Worm (Caenorhabditis elegans): ENCODE results near the gene srd-5.

Gene srd-5

ce11 chrIV:5659461-5659860 lies 14.9 kb downstream of the srd-5 start:
- no peak for TF ChIP-seq ets-7 (tag; optimal IDR thresholded peaks at IDR 0.05)
- TF ChIP-seq scrt-1 (GFP tag; IDR thresholded peaks at IDR 0.05) = no peak
- no peak for TF ChIP-seq hmbx-1 (tag; optimal IDR thresholded peaks at IDR 0.05)
- no peak for TF ChIP-seq flt-1 (GFP tag; IDR thresholded peaks at IDR 0.05)
- TF ChIP-seq pes-1 (GFP tag; IDR thresholded peaks at IDR 0.05) = no peak
- no peak for TF ChIP-seq ceh-36 (tag; optimal IDR thresholded peaks at IDR 0.05)
- TF ChIP-seq F13C5.2 (tag; optimal IDR thresholded peaks at IDR 0.05) = no peak
- TF ChIP-seq tbx-11 (GFP tag; IDR thresholded peaks at IDR 0.05) = no peak
- no peak for TF ChIP-seq ama-1 (optimal IDR thresholded peaks at IDR 0.05)
- TF ChIP-seq tra-4 (tag; optimal IDR thresholded peaks at IDR 0.05) = no peak
- TF ChIP-seq hmg-4 (GFP tag; optimal IDR thresholded peaks at IDR 0.05) = no peak
- TF ChIP-seq hnd-1 (tag; optimal IDR thresholded peaks at IDR 0.05) = no peak
- no peak for TF ChIP-seq aly-1 (tag; optimal IDR thresholded peaks at IDR 0.05)

DNA sequence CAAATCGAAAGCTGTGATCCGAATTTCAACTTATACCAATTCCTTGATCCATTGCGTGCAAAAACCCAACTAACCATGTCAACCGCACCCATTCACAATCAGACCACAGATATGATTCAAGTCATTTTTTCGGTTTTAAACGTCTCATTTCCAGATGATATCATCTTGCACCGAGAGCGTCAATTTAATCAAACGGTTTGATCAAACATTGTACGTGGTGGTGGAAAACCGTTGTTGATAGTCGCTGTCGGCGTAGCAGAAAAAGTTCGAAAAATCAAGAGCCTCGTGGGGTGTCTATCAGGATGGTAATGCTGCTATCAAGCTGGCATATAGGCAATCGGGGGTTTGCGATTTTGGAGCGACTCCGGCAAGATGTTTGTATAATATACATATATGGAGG lies 15.4 kb downstream of the srd-5 start:
- no peak for TF ChIP-seq pes-1 (GFP tag; IDR thresholded peaks at IDR 0.05)
- TF ChIP-seq B0310.2 (tag; optimal IDR thresholded peaks at IDR 0.05) = no peak
- no peak for TF ChIP-seq tbx-37 (GFP tag; conservative IDR thresholded peaks at IDR 0.05)
- TF ChIP-seq ets-7 (tag; optimal IDR thresholded peaks at IDR 0.05) = no peak
- TF ChIP-seq hmbx-1 (tag; optimal IDR thresholded peaks at IDR 0.05) = no peak
- no peak for TF ChIP-seq ceh-13 (GFP tag; optimal IDR thresholded peaks at IDR 0.05)
- TF ChIP-seq ceh-36 (tag; optimal IDR thresholded peaks at IDR 0.05) = no peak
- no peak for TF ChIP-seq hnd-1 (tag; optimal IDR thresholded peaks at IDR 0.05)
- no peak for TF ChIP-seq tra-4 (tag; optimal IDR thresholded peaks at IDR 0.05)
- TF ChIP-seq scrt-1 (GFP tag; IDR thresholded peaks at IDR 0.05) = no peak
- no peak for TF ChIP-seq ama-1 (optimal IDR thresholded peaks at IDR 0.05)
- TF ChIP-seq F13C5.2 (tag; optimal IDR thresholded peaks at IDR 0.05) = no peak

ce11 chrIV:5658225-5658624 lies 16.1 kb downstream of the srd-5 start:
- TF ChIP-seq hmbx-1 (tag; optimal IDR thresholded peaks at IDR 0.05) (no peak), hnd-1 (tag; optimal IDR thresholded peaks at IDR 0.05) (no peak), ets-7 (tag; optimal IDR thresholded peaks at IDR 0.05) (no peak), tbx-11 (GFP tag; IDR thresholded peaks at IDR 0.05) (no peak), tra-4 (tag; optimal IDR thresholded peaks at IDR 0.05) (no peak), sea-1 (GFP tag; conservative IDR thresholded peaks at IDR 0.05) (no peak), aly-1 (tag; optimal IDR thresholded peaks at IDR 0.05) (no peak)

DNA sequence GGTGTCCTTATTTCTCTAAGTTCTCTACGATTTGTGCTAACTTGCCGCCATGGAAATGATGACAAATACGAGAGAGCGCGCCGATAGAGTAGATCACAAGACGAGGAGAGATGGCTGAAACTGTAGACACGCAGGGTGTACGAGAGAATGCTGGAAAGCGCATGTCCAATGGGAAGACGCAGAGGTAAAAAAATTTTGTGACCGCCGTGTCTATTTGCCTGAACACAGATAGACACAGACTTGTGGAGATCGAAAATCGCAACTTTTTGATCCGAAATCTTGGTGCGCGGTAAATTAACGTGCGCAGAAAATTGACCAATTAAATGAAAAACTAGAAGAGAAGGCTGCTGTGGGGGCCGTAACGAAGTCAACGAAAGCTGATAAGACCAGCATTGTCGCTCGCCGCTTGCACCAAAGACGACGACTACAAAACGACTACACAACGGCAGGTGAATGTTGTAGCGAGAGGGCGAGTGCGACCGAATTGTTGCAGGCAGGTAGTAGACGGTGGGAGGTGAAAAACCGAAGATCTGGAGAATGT lies 17.1 kb downstream of the srd-5 start:
- TF ChIP-seq hnd-1 (tag; optimal IDR thresholded peaks at IDR 0.05) = no peak
- TF ChIP-seq F13C5.2 (tag; optimal IDR thresholded peaks at IDR 0.05) = no peak
- no peak for TF ChIP-seq tbx-11 (GFP tag; IDR thresholded peaks at IDR 0.05)
- no peak for TF ChIP-seq B0310.2 (tag; optimal IDR thresholded peaks at IDR 0.05)
- no peak for TF ChIP-seq hmg-4 (GFP tag; optimal IDR thresholded peaks at IDR 0.05)
- TF ChIP-seq hmbx-1 (tag; optimal IDR thresholded peaks at IDR 0.05) = no peak
- TF ChIP-seq tra-4 (tag; optimal IDR thresholded peaks at IDR 0.05) = no peak
- TF ChIP-seq ceh-13 (GFP tag; optimal IDR thresholded peaks at IDR 0.05) = no peak
- TF ChIP-seq ama-1 (optimal IDR thresholded peaks at IDR 0.05) = no peak
- no peak for TF ChIP-seq tbx-37 (GFP tag; conservative IDR thresholded peaks at IDR 0.05)
- TF ChIP-seq aly-1 (tag; optimal IDR thresholded peaks at IDR 0.05) = no peak
- TF ChIP-seq ets-7 (tag; optimal IDR thresholded peaks at IDR 0.05) = no peak
- TF ChIP-seq ceh-36 (tag; optimal IDR thresholded peaks at IDR 0.05) = no peak
- no peak for TF ChIP-seq sea-1 (GFP tag; conservative IDR thresholded peaks at IDR 0.05)
- no peak for TF ChIP-seq scrt-1 (GFP tag; IDR thresholded peaks at IDR 0.05)
- TF ChIP-seq pes-1 (GFP tag; IDR thresholded peaks at IDR 0.05) = no peak
- TF ChIP-seq flt-1 (GFP tag; IDR thresholded peaks at IDR 0.05) = no peak

- TF ChIP-seq tbx-11 (GFP tag; IDR thresholded peaks at IDR 0.05) (no peak), ets-7 (tag; optimal IDR thresholded peaks at IDR 0.05) (no peak)
These were observed 18.4 kb downstream of the srd-5 start for ce11 chrIV:5655966-5656389.

ce11 chrIV:5654693-5655092 lies 19.6 kb downstream of the srd-5 start:
- TF ChIP-seq flt-1 (GFP tag; IDR thresholded peaks at IDR 0.05) (no peak), aly-1 (tag; optimal IDR thresholded peaks at IDR 0.05) (no peak), tbx-37 (GFP tag; conservative IDR thresholded peaks at IDR 0.05) (no peak), pes-1 (GFP tag; IDR thresholded peaks at IDR 0.05) (no peak), hmbx-1 (tag; optimal IDR thresholded peaks at IDR 0.05) (no peak), tbx-11 (GFP tag; IDR thresholded peaks at IDR 0.05) (no peak)

DNA sequence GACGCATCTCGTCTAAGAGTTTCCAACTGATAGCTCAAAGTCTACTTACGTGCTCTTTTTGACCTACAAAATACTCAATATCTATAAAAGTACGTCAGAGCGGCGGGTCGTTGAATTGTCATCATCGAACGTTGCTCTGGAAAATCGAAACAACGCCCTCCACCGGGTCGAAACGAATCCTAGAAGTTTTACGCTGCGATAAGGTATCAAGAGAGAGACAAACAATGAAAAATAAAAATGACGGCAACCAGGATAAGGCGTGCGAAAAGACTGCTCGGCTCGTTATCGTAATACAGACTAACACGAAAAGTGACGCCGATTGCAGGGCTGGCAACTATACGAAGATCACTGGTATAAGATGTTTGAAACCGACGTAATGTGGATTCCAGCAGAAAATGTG lies 20.1 kb downstream of the srd-5 start:
- no peak for TF ChIP-seq ceh-36 (tag; optimal IDR thresholded peaks at IDR 0.05)
- TF ChIP-seq ceh-13 (GFP tag; optimal IDR thresholded peaks at IDR 0.05) = no peak
- no peak for TF ChIP-seq sea-1 (GFP tag; conservative IDR thresholded peaks at IDR 0.05)
- TF ChIP-seq tbx-37 (GFP tag; conservative IDR thresholded peaks at IDR 0.05) = no peak

DNA sequence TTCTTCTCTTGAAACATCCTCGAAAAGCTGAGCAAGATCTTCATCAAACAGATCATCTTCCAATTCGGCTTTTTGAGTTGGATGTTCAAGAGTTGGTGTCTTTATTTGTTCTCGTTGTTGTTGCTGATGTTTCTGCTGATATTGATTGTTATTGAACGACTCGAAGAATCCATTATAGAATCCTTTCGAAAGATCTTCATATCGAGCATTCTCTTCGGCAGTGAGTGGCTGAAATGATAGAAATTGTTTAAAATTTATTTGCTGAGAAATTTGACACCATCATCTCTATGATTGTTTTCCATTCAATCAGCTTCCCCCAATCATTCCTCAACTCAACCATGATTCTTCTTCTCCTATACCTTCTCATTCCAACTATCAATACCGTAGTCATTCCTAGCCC lies 20.7 kb downstream of the srd-5 start, which contains the start of gene clec-178:
Gene clec-178, plus strand, starts transcription at position 301 of the 400 bp plus-strand sequence.
- no peak for TF ChIP-seq ets-7 (tag; optimal IDR thresholded peaks at IDR 0.05)
- no peak for TF ChIP-seq tra-4 (tag; optimal IDR thresholded peaks at IDR 0.05)
- no peak for TF ChIP-seq sea-1 (GFP tag; conservative IDR thresholded peaks at IDR 0.05)
- no peak for TF ChIP-seq hmbx-1 (tag; optimal IDR thresholded peaks at IDR 0.05)
- TF ChIP-seq hmg-4 (GFP tag; optimal IDR thresholded peaks at IDR 0.05) = no peak
- no peak for TF ChIP-seq aly-1 (tag; optimal IDR thresholded peaks at IDR 0.05)
- no peak for TF ChIP-seq F13C5.2 (tag; optimal IDR thresholded peaks at IDR 0.05)
- TF ChIP-seq tbx-11 (GFP tag; IDR thresholded peaks at IDR 0.05) = no peak
- TF ChIP-seq ama-1 (optimal IDR thresholded peaks at IDR 0.05) = no peak
- TF ChIP-seq flt-1 (GFP tag; IDR thresholded peaks at IDR 0.05) = no peak
- TF ChIP-seq tbx-37 (GFP tag; conservative IDR thresholded peaks at IDR 0.05) = no peak
- TF ChIP-seq hnd-1 (tag; optimal IDR thresholded peaks at IDR 0.05) = no peak
- no peak for TF ChIP-seq pes-1 (GFP tag; IDR thresholded peaks at IDR 0.05)
- no peak for TF ChIP-seq B0310.2 (tag; optimal IDR thresholded peaks at IDR 0.05)
- TF ChIP-seq scrt-1 (GFP tag; IDR thresholded peaks at IDR 0.05) = no peak
